Worm (Caenorhabditis elegans): ENCODE data around the gene srh-135.

srh-135 gene

DNA sequence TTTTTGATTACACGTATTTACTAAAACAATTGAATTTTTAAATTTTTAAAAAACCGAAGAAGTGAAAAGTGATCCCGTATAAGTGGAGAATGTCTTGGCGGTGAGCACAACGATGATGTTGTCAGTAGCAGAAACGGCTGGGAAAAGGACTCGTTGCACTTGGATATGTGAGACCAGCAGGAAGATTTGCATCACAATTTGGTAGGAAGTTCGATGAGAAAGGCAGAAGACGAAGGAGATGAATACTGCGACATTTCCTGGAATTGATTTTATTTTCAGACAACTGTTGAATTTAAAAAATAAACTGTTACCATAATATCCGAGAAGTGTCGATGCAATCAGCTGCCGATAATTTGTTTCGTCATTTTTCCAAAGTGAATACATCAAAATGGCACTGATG, 27.0 kb downstream of the srh-135 start, which contains the start of gene R05H5.4:
TSS of gene R05H5.4 (minus strand) at position 101 of the 400 bp plus-strand sequence.
- TF ChIP-seq sea-2 (GFP tag; IDR thresholded peaks at IDR 0.05) = no peak
- TF ChIP-seq madf-3 (GFP tag; IDR thresholded peaks at IDR 0.05) = 0 out of 2 replicates have a peak, but pooled peaks have one; percentile 33

DNA sequence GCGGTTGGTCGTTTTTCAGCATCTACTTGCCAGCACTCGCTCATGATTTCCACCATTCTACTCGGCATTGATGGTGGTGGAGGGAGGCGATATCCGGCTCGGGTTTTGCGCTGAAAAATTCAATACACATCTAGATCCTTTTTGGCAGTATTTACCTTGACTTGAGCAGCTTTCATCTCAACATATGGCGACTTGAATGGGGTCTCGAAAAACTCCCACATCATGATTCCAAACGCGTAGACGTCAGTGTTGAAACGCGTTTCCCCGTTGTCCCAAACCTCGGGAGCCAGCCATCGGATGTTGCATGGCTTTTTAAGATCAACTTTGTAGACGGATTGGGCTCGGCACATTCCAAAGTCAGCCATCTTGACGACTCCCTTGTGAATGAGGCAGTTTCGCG, 28.4 kb downstream of the srh-135 start:
- TF ChIP-seq dpff-1 (tag; optimal IDR thresholded peaks at IDR 0.05) = no peak
- peak; percentile 38; the same call in 1 of the 2 replicates for TF ChIP-seq B0336.3 (GFP tag; IDR thresholded peaks at IDR 0.05)

DNA sequence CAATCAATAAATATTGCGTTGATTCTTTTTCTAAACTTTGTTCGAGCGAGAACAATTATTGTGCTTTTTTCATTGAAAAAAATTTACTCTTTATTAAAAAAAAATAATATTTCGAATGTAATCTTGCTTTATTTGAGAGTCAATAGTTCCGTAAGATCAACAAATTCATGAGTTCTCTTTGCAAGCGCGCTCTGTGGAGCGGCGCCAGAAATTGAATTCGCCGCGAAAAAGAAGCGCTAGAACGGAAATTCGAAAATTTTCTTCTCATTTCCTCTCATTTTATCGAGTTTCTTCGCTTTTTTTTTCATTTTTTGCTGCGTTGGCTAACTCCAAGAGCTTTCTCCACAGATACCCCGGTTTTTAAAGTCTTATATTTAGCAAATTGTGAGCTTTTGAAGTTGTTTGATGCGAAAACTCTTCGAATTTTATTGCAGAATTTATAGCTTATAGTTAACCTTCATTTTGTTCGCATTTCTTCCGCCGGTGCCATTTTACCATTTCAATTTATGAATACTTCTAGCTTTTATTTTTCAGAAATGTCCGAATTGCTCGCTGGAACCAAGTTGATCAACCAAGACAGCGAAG, 29.7 kb downstream of the srh-135 start, which contains the start of gene R05H5.3:
TSS of gene R05H5.3 (plus strand) at position 535 of the 585 bp plus-strand sequence.
- no peak for TF ChIP-seq ama-1 (optimal IDR thresholded peaks at IDR 0.05)
- TF ChIP-seq ama-1 (GFP tag; optimal IDR thresholded peaks at IDR 0.05) = no peak
- no peak for TF ChIP-seq ceh-40 (GFP tag; IDR thresholded peaks at IDR 0.05)
- TF ChIP-seq ceh-91 (GFP tag; IDR thresholded peaks at IDR 0.05) = peak; percentile 94
- no peak for TF ChIP-seq zfh-2 (GFP tag; conservative IDR thresholded peaks at IDR 0.05)
- no peak for TF ChIP-seq nhr-90 (tag; optimal IDR thresholded peaks at IDR 0.05)
- TF ChIP-seq die-1 (tag; optimal IDR thresholded peaks at IDR 0.05) = no peak
- no peak for TF ChIP-seq nhr-27 (tag; optimal IDR thresholded peaks at IDR 0.05)
- peak; percentile 90 for TF ChIP-seq mcd-1 (GFP tag; IDR thresholded peaks at IDR 0.05)
- no peak for TF ChIP-seq sptf-2 (GFP tag; optimal IDR thresholded peaks at IDR 0.05)
- TF ChIP-seq athp-1 (tag; optimal IDR thresholded peaks at IDR 0.05) = no peak
- TF ChIP-seq lin-26 (GFP tag; IDR thresholded peaks at IDR 0.05) = no peak
- TF ChIP-seq snpc-1.1 (tag; optimal IDR thresholded peaks at IDR 0.05; ENCODE audit: insufficient read depth) = peak; percentile 54
- peak; percentile 91 for TF ChIP-seq dpl-1 (GFP tag; optimal IDR thresholded peaks at IDR 0.05)
- peak; percentile 50; the same call in 1 of the 2 replicates for TF ChIP-seq bed-2 (GFP tag; IDR thresholded peaks at IDR 0.05)
- no peak for TF ChIP-seq nhr-179 (tag; optimal IDR thresholded peaks at IDR 0.05)
- TF ChIP-seq nfya-2 (GFP tag; IDR thresholded peaks at IDR 0.05) = no peak
- no peak for TF ChIP-seq ets-4 (GFP tag; optimal IDR thresholded peaks at IDR 0.05)
- TF ChIP-seq F33H1.4 (GFP tag; IDR thresholded peaks at IDR 0.05) = peak; percentile 79
- no peak for TF ChIP-seq egl-44 (GFP tag; IDR thresholded peaks at IDR 0.05)
- no peak for TF ChIP-seq sdz-38 (tag; optimal IDR thresholded peaks at IDR 0.05)
- peak; percentile 82 for TF ChIP-seq madf-3 (GFP tag; IDR thresholded peaks at IDR 0.05)
- TF ChIP-seq cebp-1 (GFP tag; IDR thresholded peaks at IDR 0.05) = no peak; the same call in 1 of the 2 replicates
- no peak for TF ChIP-seq cebp-1 (tag; optimal IDR thresholded peaks at IDR 0.05)
- no peak for TF ChIP-seq rpc-1 (optimal IDR thresholded peaks at IDR 0.05)
- no peak for TF ChIP-seq rpc-1 (tag; optimal IDR thresholded peaks at IDR 0.05)
- no peak for TF ChIP-seq B0336.3 (GFP tag; IDR thresholded peaks at IDR 0.05)
- TF ChIP-seq tlf-1 (GFP tag; optimal IDR thresholded peaks at IDR 0.05) = peak; percentile 58
- peak; percentile 96 for TF ChIP-seq madf-6 (GFP tag; IDR thresholded peaks at IDR 0.05)
- 0 out of 2 replicates have a peak, but pooled peaks have one; percentile 56 for TF ChIP-seq aptf-2 (GFP tag; conservative IDR thresholded peaks at IDR 0.05)
- TF ChIP-seq Y95B8A.8 (GFP tag; IDR thresholded peaks at IDR 0.05) = peak; percentile 75
- TF ChIP-seq chd-7 (tag; optimal IDR thresholded peaks at IDR 0.05) = no peak
- TF ChIP-seq D2030.7 (GFP tag; IDR thresholded peaks at IDR 0.05) = peak; percentile 96
- no peak for TF ChIP-seq ztf-3 (GFP tag; optimal IDR thresholded peaks at IDR 0.05)
- peak; percentile 81 for TF ChIP-seq xnd-1 (tag; optimal IDR thresholded peaks at IDR 0.05)
- no peak for TF ChIP-seq somi-1 (GFP tag; optimal IDR thresholded peaks at IDR 0.05)
- TF ChIP-seq C06A6.2 (GFP tag; conservative IDR thresholded peaks at IDR 0.05) = no peak
- peak in 1 of 2 experiments; percentile 14 for TF ChIP-seq rec-8 (tag; optimal IDR thresholded peaks at IDR 0.05)
- TF ChIP-seq pha-4 (tag; optimal IDR thresholded peaks at IDR 0.05) = no peak
- TF ChIP-seq ztf-18 (tag; optimal IDR thresholded peaks at IDR 0.05) = peak; percentile 58
- no peak for TF ChIP-seq K11D2.4 (GFP tag; IDR thresholded peaks at IDR 0.05)
- TF ChIP-seq F57C9.4 (tag; optimal IDR thresholded peaks at IDR 0.05) = no peak
- TF ChIP-seq efl-1 (GFP tag; optimal IDR thresholded peaks at IDR 0.05) = peak; percentile 96
- TF ChIP-seq snpc-3.4 (tag; optimal IDR thresholded peaks at IDR 0.05) = peak; percentile 70
